Fruit fly (Drosophila melanogaster) whole organism: ENCODE results near the gene Qsox3.

Experiments
- EcR ChIP-seq, 2 experiments: fragments of >200 bp; optimal IDR thresholded peaks; 2 replicates each; lab custom pipeline; 2017; ENCODE audit warnings: missing biosample characterization in 2 of 2, missing genetic modification characterization in 2 of 2, missing genetic modification reagents in 2 of 2

The Qsox3 gene

DNA sequence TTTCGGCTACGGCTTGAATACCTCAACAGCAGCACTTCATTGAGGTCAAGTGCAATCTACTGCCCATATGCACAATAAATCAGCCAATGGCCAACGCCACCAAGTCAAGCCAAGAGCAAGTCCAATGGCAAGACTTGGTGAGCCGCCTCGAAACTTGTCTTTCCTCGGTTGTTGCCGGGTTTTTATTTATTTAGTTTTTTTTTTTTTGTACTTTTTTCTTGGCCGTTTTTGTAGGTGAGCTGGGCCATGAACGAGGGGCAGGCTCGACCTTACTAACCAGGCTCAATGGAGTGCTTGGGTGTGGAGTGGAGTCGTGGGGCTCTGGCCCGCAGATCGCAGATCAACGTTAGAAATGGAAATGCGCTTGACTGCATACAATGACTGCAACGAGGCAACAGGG is 44.7 kb downstream of the Qsox3 start:
- TF ChIP-seq EcR (GFP tag; optimal IDR thresholded peaks at IDR 0.05; lab: Kevin White, UChicago): no peak
